Fruit fly (Drosophila melanogaster) whole organism, embryonic: ENCODE measurements around the gene FRG1.
A peak's percentile ranks its signal among the peaks of the same experiment; 100 is the strongest.

ENCODE experiments used
- CG11504 ChIP-seq: fragments of 200-800 bp; sonication (Bioruptor generic); optimal IDR thresholded peaks from 3 replicates; lab custom pipeline; 2019; ENCODE audit warnings: missing biosample characterization, mild to moderate bottlenecking, missing genetic modification characterization, moderate library complexity
- CG11695 ChIP-seq: fragments of 200-800 bp; sonication (Bioruptor generic); IDR thresholded peaks from 3 replicates; pipeline ENCODE4 v1.3.6; 2022; ENCODE audit warnings: missing biosample characterization, missing genetic modification characterization
- CG12155 ChIP-seq: fragments of 200-800 bp; sonication (Bioruptor generic); optimal IDR thresholded peaks from 3 replicates; lab custom pipeline; 2016; ENCODE audit warnings: missing biosample characterization, missing genetic modification characterization
- CG12942 ChIP-seq: fragments of 200-800 bp; sonication (Bioruptor generic); optimal IDR thresholded peaks from 3 replicates; lab custom pipeline; 2016; ENCODE audit warnings: missing biosample characterization, missing genetic modification characterization
- CG13424 ChIP-seq: fragments of 200-800 bp; sonication (Bioruptor generic); optimal IDR thresholded peaks from 2 replicates; lab custom pipeline; 2019; ENCODE audit warnings: missing biosample characterization, mild to moderate bottlenecking, missing genetic modification characterization, moderate library complexity
- CG14441 ChIP-seq: fragments of 200-800 bp; sonication (Bioruptor generic); IDR thresholded peaks from 2 replicates; pipeline ENCODE4 v1.3.6; 2022; ENCODE audit warnings: missing biosample characterization, missing genetic modification characterization
- CG1647 ChIP-seq: fragments of 200-800 bp; sonication (Bioruptor generic); optimal IDR thresholded peaks from 3 replicates; lab custom pipeline; 2016; ENCODE audit warnings: missing biosample characterization, missing genetic modification characterization
- CG1792 ChIP-seq: fragments of 200-800 bp; sonication (Bioruptor generic); optimal IDR thresholded peaks from 2 replicates; lab custom pipeline; 2016; ENCODE audit warnings: missing biosample characterization, missing genetic modification characterization
- CG1832 ChIP-seq: fragments of 200-800 bp; sonication (Bioruptor generic); optimal IDR thresholded peaks from 2 replicates; lab custom pipeline; 2017; ENCODE audit warnings: missing biosample characterization, mild to moderate bottlenecking, missing genetic modification characterization, inconsistent platforms
- CG2875 ChIP-seq: fragments of 200-800 bp; sonication (Bioruptor generic); optimal IDR thresholded peaks from 2 replicates; lab custom pipeline; 2017; ENCODE audit warnings: missing biosample characterization, mild to moderate bottlenecking, missing genetic modification characterization, missing genetic modification reagents
- CG32767 ChIP-seq: fragments of 200-800 bp; sonication (Bioruptor generic); IDR thresholded peaks from 2 replicates; pipeline ENCODE4 v1.3.6; 2022; ENCODE audit warnings: missing biosample characterization, missing genetic modification characterization
- CG33213 ChIP-seq: fragments of 200-800 bp; sonication (Bioruptor generic); optimal IDR thresholded peaks from 3 replicates; lab custom pipeline; 2016; ENCODE audit warnings: missing biosample characterization, missing genetic modification characterization
- CG34224 ChIP-seq: fragments of 200-800 bp; sonication (Bioruptor generic); IDR thresholded peaks from 3 replicates; pipeline ENCODE4 v1.3.6; 2022; ENCODE audit warnings: missing biosample characterization, missing genetic modification characterization; ENCODE audit not compliant: partially characterized antibody
- CG9817 ChIP-seq: fragments of 200-800 bp; sonication (Bioruptor generic); optimal IDR thresholded peaks from 2 replicates; lab custom pipeline; 2018; ENCODE audit warnings: missing biosample characterization, mild to moderate bottlenecking, missing genetic modification characterization, moderate library complexity
- CHES-1-like ChIP-seq: fragments of 200-800 bp; sonication (Bioruptor generic); optimal IDR thresholded peaks from 2 replicates; lab custom pipeline; 2016; ENCODE audit warnings: missing biosample characterization, missing genetic modification characterization
- D19A ChIP-seq: fragments of 200-800 bp; optimal IDR thresholded peaks from 3 replicates; lab custom pipeline; 2019; ENCODE audit warnings: missing biosample characterization, mild to moderate bottlenecking, missing genetic modification characterization, moderate library complexity
- HLH4C ChIP-seq: fragments of 200-800 bp; sonication (Bioruptor generic); IDR thresholded peaks from 3 replicates; pipeline ENCODE4 v1.3.6; 2022; ENCODE audit warnings: missing biosample characterization, missing genetic modification characterization; ENCODE audit not compliant: partially characterized antibody
- HmgD ChIP-seq: fragments of 200-800 bp; sonication (Bioruptor generic); optimal IDR thresholded peaks from 3 replicates; lab custom pipeline; 2016; ENCODE audit warnings: missing biosample characterization, missing genetic modification characterization
- Lhr ChIP-seq: fragments of 200-800 bp; sonication (Bioruptor generic); optimal IDR thresholded peaks from 3 replicates; lab custom pipeline; 2017; ENCODE audit warnings: mild to moderate bottlenecking, missing biosample characterization, missing genetic modification reagents, missing genetic modification characterization
- MESR4 ChIP-seq: fragments of 200-800 bp; sonication (Bioruptor generic); optimal IDR thresholded peaks from 2 replicates; lab custom pipeline; 2018; ENCODE audit warnings: missing biosample characterization, mild to moderate bottlenecking, missing genetic modification characterization, moderate library complexity
- Mes4 ChIP-seq: fragments of 200-800 bp; sonication (Bioruptor generic); optimal IDR thresholded peaks from 2 replicates; lab custom pipeline; 2016; ENCODE audit warnings: missing biosample characterization, missing genetic modification characterization
- Usf ChIP-seq: fragments of 200-800 bp; sonication (Bioruptor generic); optimal IDR thresholded peaks from 2 replicates; lab custom pipeline; 2017; ENCODE audit warnings: missing genotype, missing biosample characterization, missing genetic modification characterization
- Xbp1 ChIP-seq: fragments of 200-800 bp; sonication (Bioruptor generic); optimal IDR thresholded peaks from 3 replicates; lab custom pipeline; 2016; ENCODE audit warnings: missing biosample characterization, mild to moderate bottlenecking, missing genetic modification characterization
- YL-1 ChIP-seq: fragments of 200-800 bp; sonication (Bioruptor generic); optimal IDR thresholded peaks from 3 replicates; lab custom pipeline; 2017; ENCODE audit warnings: missing biosample characterization, mild to moderate bottlenecking, missing genetic modification characterization
- ab ChIP-seq: fragments of 200-800 bp; sonication (Bioruptor generic); optimal IDR thresholded peaks from 2 replicates; lab custom pipeline; 2016; ENCODE audit warnings: missing biosample characterization, missing genetic modification characterization
- br ChIP-seq: fragments of >200 bp; optimal IDR thresholded peaks from 2 replicates; lab custom pipeline; 2017
- cas ChIP-seq: fragments of 200-800 bp; sonication (Bioruptor generic); IDR thresholded peaks from 2 replicates; pipeline ENCODE4 v1.3.6; 2022; ENCODE audit warnings: missing biosample characterization, missing genetic modification characterization
- caup ChIP-seq: fragments of 200-800 bp; sonication (Bioruptor generic); optimal IDR thresholded peaks from 3 replicates; lab custom pipeline; 2017; ENCODE audit warnings: missing biosample characterization, mild to moderate bottlenecking, missing genetic modification characterization, moderate library complexity; ENCODE audit not compliant: severe bottlenecking
- cg ChIP-seq: fragments of 200-800 bp; sonication (Bioruptor generic); optimal IDR thresholded peaks from 3 replicates; lab custom pipeline; 2019; ENCODE audit warnings: missing biosample characterization, mild to moderate bottlenecking, missing genetic modification characterization, moderate library complexity
- chm ChIP-seq: fragments of 200-800 bp; sonication (Bioruptor generic); IDR thresholded peaks from 2 replicates; pipeline ENCODE4 v1.3.6; 2022; ENCODE audit warnings: missing biosample characterization, missing genetic modification characterization
- corto ChIP-seq: fragments of 200-800 bp; sonication (Bioruptor generic); optimal IDR thresholded peaks from 2 replicates; lab custom pipeline; 2016; ENCODE audit warnings: missing biosample characterization, mild to moderate bottlenecking, missing genetic modification characterization, moderate library complexity
- gcm ChIP-seq: fragments of 200-800 bp; sonication (Bioruptor generic); optimal IDR thresholded peaks from 2 replicates; lab custom pipeline; 2019; ENCODE audit warnings: missing biosample characterization, mild to moderate bottlenecking, missing genetic modification characterization, moderate library complexity
- gsb ChIP-seq: fragments of 200-800 bp; sonication (Bioruptor generic); IDR thresholded peaks from 2 replicates; pipeline ENCODE4 v1.3.6; 2022; ENCODE audit warnings: missing biosample characterization, missing genetic modification characterization
- ham ChIP-seq: fragments of 200-800 bp; sonication (Bioruptor generic); IDR thresholded peaks from 2 replicates; pipeline ENCODE4 v1.3.6; 2022; ENCODE audit warnings: missing biosample characterization, missing genetic modification characterization
- hkb ChIP-seq, 2 experiments: fragments of 200-800 bp in 1 of 2; fragments of >200 bp in 1 of 2; sonication (Bioruptor generic) in 1 of 2; IDR thresholded peaks in 1 of 2; optimal IDR thresholded peaks in 1 of 2; 2 replicates each; pipeline versions ENCODE4 v1.3.6 to Lab custom; 2017 to 2022; ENCODE audit warnings: missing biosample characterization in 1 of 2, missing genetic modification characterization in 1 of 2
- jigr1 ChIP-seq: fragments of 200-800 bp; sonication (Bioruptor generic); IDR thresholded peaks from 3 replicates; pipeline ENCODE4 v1.3.6; 2022; ENCODE audit warnings: missing biosample characterization, missing genetic modification characterization
- klu ChIP-seq: fragments of 200-800 bp; sonication (Bioruptor generic); IDR thresholded peaks from 2 replicates; pipeline ENCODE4 v1.3.6; 2022; ENCODE audit warnings: missing biosample characterization, missing genetic modification characterization
- knrl ChIP-seq: fragments of 200-800 bp; sonication (Bioruptor generic); IDR thresholded peaks from 3 replicates; pipeline ENCODE4 v1.3.6; 2022; ENCODE audit warnings: missing biosample characterization, missing genetic modification characterization; ENCODE audit not compliant: partially characterized antibody
- maf-S ChIP-seq: fragments of 200-800 bp; sonication (Bioruptor generic); optimal IDR thresholded peaks from 2 replicates; lab custom pipeline; 2016; ENCODE audit warnings: missing biosample characterization, missing genetic modification characterization
- pros ChIP-seq: fragments of 200-800 bp; sonication (Bioruptor generic); optimal IDR thresholded peaks from 3 replicates; lab custom pipeline; 2019; ENCODE audit warnings: missing biosample characterization, mild to moderate bottlenecking, missing genetic modification characterization, moderate library complexity
- salm ChIP-seq: fragments of 200-800 bp; sonication (Bioruptor generic); optimal IDR thresholded peaks from 2 replicates; lab custom pipeline; 2018; ENCODE audit warnings: missing biosample characterization, mild to moderate bottlenecking, missing genetic modification characterization
- sens ChIP-seq: fragments of 200-800 bp; sonication (Bioruptor generic); peaks from one replicate; lab custom pipeline; 2016; ENCODE audit warnings: missing biosample characterization, missing genetic modification characterization
- so ChIP-seq: fragments of 200-800 bp; sonication (Bioruptor generic); IDR thresholded peaks from 3 replicates; pipeline ENCODE4 v1.3.6; 2022; ENCODE audit warnings: missing biosample characterization, missing genetic modification characterization
- sqz ChIP-seq: fragments of 200-800 bp; sonication (Bioruptor generic); optimal IDR thresholded peaks from 3 replicates; lab custom pipeline; 2018; ENCODE audit warnings: missing biosample characterization, mild to moderate bottlenecking, missing genetic modification characterization
- tap ChIP-seq: fragments of 200-800 bp; optimal IDR thresholded peaks from 3 replicates; lab custom pipeline; 2019; ENCODE audit warnings: missing biosample characterization, mild to moderate bottlenecking, missing genetic modification characterization, moderate library complexity
- usp ChIP-seq: fragments of >200 bp; optimal IDR thresholded peaks from 2 replicates; lab custom pipeline; 2017; ENCODE audit warnings: missing biosample characterization, missing genetic modification characterization
- wek ChIP-seq: fragments of 200-800 bp; sonication (Bioruptor generic); optimal IDR thresholded peaks from 3 replicates; lab custom pipeline; 2018; ENCODE audit warnings: missing biosample characterization, mild to moderate bottlenecking, missing genetic modification characterization, moderate library complexity
- zfh2 ChIP-seq: fragments of 200-800 bp; sonication (Bioruptor generic); optimal IDR thresholded peaks from 2 replicates; lab custom pipeline; 2016; ENCODE audit warnings: missing biosample characterization, missing genetic modification characterization

The FRG1 gene

dm6 chr3L:20309758-20310733 is 13.3 kb upstream of the FRG1 start (continued):
- TF ChIP-seq CG11504 (tag; lab: Kevin White, UChicago): no peak
- TF ChIP-seq corto: no peak
- peak; percentile 57 for TF ChIP-seq Xbp1 (GFP tag; lab: Kevin White, UChicago)
- TF ChIP-seq gcm (GFP tag; lab: Kevin White, UChicago): peak; percentile 36
- TF ChIP-seq CG14441 (GFP tag; lab: Robert Waterston, UW): peak; percentile 30; the same call in 1 of the 2 replicates
- no peak for TF ChIP-seq hkb (optimal IDR thresholded peaks at IDR 0.05; lab: Kevin White, UChicago)
- TF ChIP-seq hkb (GFP tag; IDR thresholded peaks at IDR 0.05; lab: Robert Waterston, UW): no peak
- no peak for TF ChIP-seq CG13424 (tag; lab: Kevin White, UChicago)
- peak; percentile 45 for TF ChIP-seq YL-1 (GFP tag; lab: Kevin White, UChicago)
- no peak for TF ChIP-seq so
- no peak for TF ChIP-seq br (lab: Kevin White, UChicago)
- TF ChIP-seq CG1792: peak; percentile 66
- TF ChIP-seq CG1832 (GFP tag; lab: Kevin White, UChicago): no peak
- no peak for TF ChIP-seq D19A (tag; lab: Kevin White, UChicago)
- TF ChIP-seq wek (GFP tag; lab: Kevin White, UChicago): no peak
- TF ChIP-seq HLH4C (GFP tag; lab: Robert Waterston, UW): peak; percentile 71
- TF ChIP-seq caup (GFP tag; lab: Kevin White, UChicago): peak; percentile 47
- peak; percentile 87 for TF ChIP-seq knrl (GFP tag; lab: Robert Waterston, UW)
- TF ChIP-seq CG34224 (GFP tag; lab: Robert Waterston, UW): peak; percentile 85
- TF ChIP-seq salm (tag; lab: Kevin White, UChicago): no peak
- TF ChIP-seq CG12155 (GFP tag; lab: Kevin White, UChicago): peak; percentile 39
- TF ChIP-seq Usf (GFP tag; lab: Kevin White, UChicago): no peak
- TF ChIP-seq tap (tag; lab: Kevin White, UChicago): no peak
- no peak for TF ChIP-seq gsb (GFP tag; lab: Robert Waterston, UW)
- no peak for TF ChIP-seq Mes4
- peak; percentile 43 for TF ChIP-seq CG12942
- peak; percentile 33; the same call in 1 of the 2 replicates for TF ChIP-seq klu
- no peak for TF ChIP-seq CG9817
- peak; percentile 10 for TF ChIP-seq maf-S (GFP tag; lab: Kevin White, UChicago)
- TF ChIP-seq usp (GFP tag; lab: Kevin White, UChicago): no peak
- peak; percentile 68 for TF ChIP-seq CG33213 (GFP tag; lab: Kevin White, UChicago)
- no peak for TF ChIP-seq CG32767 (GFP tag; lab: Robert Waterston, UW)
- TF ChIP-seq HmgD: peak; percentile 91
- no peak for TF ChIP-seq CG11695 (GFP tag; lab: Robert Waterston, UW)
- TF ChIP-seq CHES-1-like (GFP tag; lab: Kevin White, UChicago): peak; percentile 53
- peak; percentile 8 for TF ChIP-seq CG1647
- TF ChIP-seq zfh2 (GFP tag; lab: Kevin White, UChicago): peak; percentile 54
- TF ChIP-seq CG2875 (GFP tag; lab: Kevin White, UChicago): no peak
- TF ChIP-seq ab (GFP tag; lab: Kevin White, UChicago): no peak
- TF ChIP-seq cas (GFP tag; lab: Robert Waterston, UW): 0 out of 2 replicates have a peak, but pooled peaks have one; percentile 22
- TF ChIP-seq chm: no peak
- TF ChIP-seq jigr1: no peak
- TF ChIP-seq sens (GFP tag; lab: Kevin White, UChicago): peak; percentile 89
- peak; percentile 80 for TF ChIP-seq Lhr
- peak; percentile 31 for TF ChIP-seq MESR4 (GFP tag; lab: Kevin White, UChicago)
- TF ChIP-seq cg (GFP tag; lab: Kevin White, UChicago): peak; percentile 71
- TF ChIP-seq pros (GFP tag; lab: Kevin White, UChicago): no peak
- no peak for TF ChIP-seq sqz (GFP tag; lab: Kevin White, UChicago)
- no peak for TF ChIP-seq ham (GFP tag; lab: Robert Waterston, UW)
